Fruit fly (Drosophila melanogaster): ENCODE data around the gene CG8534.
A peak's percentile ranks its signal among the peaks of the same experiment; 100 is the strongest.

CG8534 gene

DNA sequence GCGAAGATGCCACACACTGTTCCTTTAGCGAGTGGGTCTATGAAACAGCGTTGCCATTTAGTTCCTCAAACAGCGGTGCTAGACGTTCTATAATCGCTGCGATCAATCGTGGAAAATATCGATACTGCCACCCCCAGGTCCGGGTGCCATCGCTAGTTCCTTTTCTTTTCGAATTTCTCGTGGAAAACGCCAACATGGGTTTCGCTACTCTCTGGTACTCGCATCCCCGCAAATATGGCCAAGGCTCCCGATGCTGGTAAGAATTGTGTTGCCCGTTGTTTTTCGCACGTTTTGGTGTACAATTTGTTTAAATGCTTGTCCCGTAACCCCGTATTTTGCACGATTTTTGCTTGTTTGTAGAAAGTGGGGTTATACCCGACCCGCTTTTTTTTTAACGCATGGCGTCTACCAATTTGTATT lies 34.6 kb upstream of the CG8534 start, which contains the start of gene RpS29 (continued):
- peak; percentile 94 for TF ChIP-seq NFAT (GFP tag; IDR thresholded peaks at IDR 0.05)
- peak; percentile 52; the same call in 1 of the 2 replicates for TF ChIP-seq rib (GFP tag; IDR thresholded peaks at IDR 0.05)
- no peak for TF ChIP-seq CG10565 (GFP tag; optimal IDR thresholded peaks at IDR 0.05)
- TF ChIP-seq CG12299 (tag; optimal IDR thresholded peaks at IDR 0.05): peak; percentile 66
- TF ChIP-seq eve (GFP tag; optimal IDR thresholded peaks at IDR 0.05): no peak
- TF ChIP-seq lilli (GFP tag; optimal IDR thresholded peaks at IDR 0.05): peak; percentile 91
- no peak for TF ChIP-seq Kr (GFP tag; optimal IDR thresholded peaks at IDR 0.05)
- peak; percentile 51; the same call in 1 of the 2 replicates for TF ChIP-seq toy (GFP tag; IDR thresholded peaks at IDR 0.05)
- peak; percentile 83 for TF ChIP-seq emc (GFP tag; optimal IDR thresholded peaks at IDR 0.05)
- peak; percentile 53 for TF ChIP-seq CG17802 (tag; optimal IDR thresholded peaks at IDR 0.05)
- TF ChIP-seq fd102C (GFP tag; optimal IDR thresholded peaks at IDR 0.05): no peak
- TF ChIP-seq nmo (GFP tag; optimal IDR thresholded peaks at IDR 0.05): peak; percentile 78
- TF ChIP-seq btn (GFP tag; optimal IDR thresholded peaks at IDR 0.05): no peak
- peak; percentile 52 for TF ChIP-seq CG8388 (GFP tag; optimal IDR thresholded peaks at IDR 0.05)
- no peak for TF ChIP-seq tio (GFP tag; optimal IDR thresholded peaks at IDR 0.05)
- peak; percentile 86 for TF ChIP-seq Side (GFP tag; optimal IDR thresholded peaks at IDR 0.05)
- TF ChIP-seq CG6654 (GFP tag; optimal IDR thresholded peaks at IDR 0.05): peak; percentile 1
- TF ChIP-seq dpn (GFP tag; optimal IDR thresholded peaks at IDR 0.05): peak; percentile 86 to 90
- TF ChIP-seq CG3847 (GFP tag; IDR thresholded peaks at IDR 0.05): peak; percentile 97
- peak; percentile 61 for TF ChIP-seq Tbp (GFP tag; optimal IDR thresholded peaks at IDR 0.05)
- TF ChIP-seq twi (tag; optimal IDR thresholded peaks at IDR 0.05): peak; percentile 27
- peak; percentile 93 for TF ChIP-seq ci (GFP tag; IDR thresholded peaks at IDR 0.05)
- TF ChIP-seq CG10654 (GFP tag; optimal IDR thresholded peaks at IDR 0.05): peak; percentile 82
- no peak for TF ChIP-seq CG4360 (GFP tag; IDR thresholded peaks at IDR 0.05)
- TF ChIP-seq CG18599 (GFP tag; optimal IDR thresholded peaks at IDR 0.05): peak; percentile 86
- peak; percentile 89 for TF ChIP-seq CG12769 (tag; optimal IDR thresholded peaks at IDR 0.05)
- no peak for TF ChIP-seq CG8478 (optimal IDR thresholded peaks at IDR 0.05)
- TF ChIP-seq Drgx (GFP tag; IDR thresholded peaks at IDR 0.05): 0 out of 2 replicates have a peak, but pooled peaks have one; percentile 33
- TF ChIP-seq oc (tag; optimal IDR thresholded peaks at IDR 0.05): peak; percentile 63
- TF ChIP-seq hb (GFP tag; IDR thresholded peaks at IDR 0.05; ENCODE audit: partially characterized antibody): peak; percentile 89
- peak; percentile 29 for TF ChIP-seq Spps (tag; optimal IDR thresholded peaks at IDR 0.05)
- TF ChIP-seq CG3838 (GFP tag; optimal IDR thresholded peaks at IDR 0.05): no peak
- TF ChIP-seq dm (GFP tag; optimal IDR thresholded peaks at IDR 0.05): peak; percentile 97
- TF ChIP-seq sqz (GFP tag; optimal IDR thresholded peaks at IDR 0.05): peak; percentile 75
- peak; percentile 87 for TF ChIP-seq Gug (GFP tag; IDR thresholded peaks at IDR 0.05)
- TF ChIP-seq vvl (GFP tag; IDR thresholded peaks at IDR 0.05): peak; percentile 90
- no peak for TF ChIP-seq Sox100B (GFP tag; optimal IDR thresholded peaks at IDR 0.05)
- TF ChIP-seq CG7839 (tag; optimal IDR thresholded peaks at IDR 0.05): peak; percentile 66
- TF ChIP-seq lov (optimal IDR thresholded peaks at IDR 0.05): no peak
- peak; percentile 62; the same call in 1 of the 3 replicates for TF ChIP-seq lov (GFP tag; IDR thresholded peaks at IDR 0.05)
- peak; percentile 95 for TF ChIP-seq CG9932 (GFP tag; IDR thresholded peaks at IDR 0.05)
- TF ChIP-seq chif (GFP tag; optimal IDR thresholded peaks at IDR 0.05): peak; percentile 57 to 70
- peak; percentile 61 for TF ChIP-seq gem (tag; optimal IDR thresholded peaks at IDR 0.05)
- no peak for TF ChIP-seq abd-A (tag; optimal IDR thresholded peaks at IDR 0.05)
- TF ChIP-seq Camta (GFP tag; optimal IDR thresholded peaks at IDR 0.05): peak; percentile 72
- peak; percentile 74 for TF ChIP-seq CG7928 (GFP tag; optimal IDR thresholded peaks at IDR 0.05)
- TF ChIP-seq vnd (GFP tag; IDR thresholded peaks at IDR 0.05; ENCODE audit: partially characterized antibody): peak; percentile 84
- peak; percentile 57 for TF ChIP-seq ab (GFP tag; optimal IDR thresholded peaks at IDR 0.05)
- peak; percentile 72 for TF ChIP-seq Vsx1 (GFP tag; optimal IDR thresholded peaks at IDR 0.05)
- TF ChIP-seq Doc2 (GFP tag; IDR thresholded peaks at IDR 0.05): no peak
- peak; percentile 77 for TF ChIP-seq gsb (GFP tag; IDR thresholded peaks at IDR 0.05)
- TF ChIP-seq CG1233 (GFP tag; optimal IDR thresholded peaks at IDR 0.05): peak; percentile 60

Measured in whole organism, embryonic.